Worm (Caenorhabditis elegans): ENCODE data around the gene hlh-6.

DNA sequence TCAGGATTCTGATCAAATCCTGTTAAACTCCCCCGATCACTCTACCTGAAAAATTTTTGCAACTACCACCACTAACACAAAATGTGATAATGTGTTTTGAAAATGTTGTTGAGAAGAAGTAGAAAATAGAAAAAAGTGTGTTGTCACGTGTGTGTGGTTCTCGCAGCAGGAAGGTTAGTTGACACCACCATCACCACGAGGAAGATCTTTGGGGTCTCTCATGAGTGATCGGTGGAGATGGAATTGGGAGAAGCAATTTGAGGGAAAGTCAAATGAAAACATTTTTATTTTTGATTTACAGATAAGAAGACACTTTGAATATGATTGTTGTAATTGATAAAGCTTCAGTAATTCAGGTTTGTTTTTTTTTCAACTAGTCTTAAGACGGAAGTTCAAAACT is 12.9 kb downstream of the hlh-6 start:
- TF ChIP-seq him-1 (tag; optimal IDR thresholded peaks at IDR 0.05) = no peak
- no peak for TF ChIP-seq W03F9.2 (tag; optimal IDR thresholded peaks at IDR 0.05)
